Worm (Caenorhabditis elegans) whole organism, L4 larva: ENCODE measurements around the gene C34F11.1.
A peak's percentile ranks its signal among the peaks of the same experiment; 100 is the strongest.

Source experiments
- F37D6.2 ChIP-seq: sonication (generic microtip); optimal IDR thresholded peaks from 2 replicates; lab custom pipeline; 2016; ENCODE audit warnings: mild to moderate bottlenecking, missing genetic modification characterization, missing compliant biosample characterization
- F44E2.7 ChIP-seq: fragments of 200-800 bp; sonication (Bioruptor generic); IDR thresholded peaks from 2 replicates; pipeline ENCODE4 v2.1.2; 2022; ENCODE audit warnings: missing genetic modification characterization, missing compliant biosample characterization
- R02D3.7 ChIP-seq: fragments of 150-350 bp; sonication (generic microtip); optimal IDR thresholded peaks from 3 replicates; lab custom pipeline; 2014; ENCODE audit warnings: missing biosample characterization, missing genetic modification characterization
- ZK337.2 ChIP-seq: fragments of 200-800 bp; sonication (Bioruptor generic); IDR thresholded peaks from 2 replicates; pipeline ENCODE4 v1.3.6; 2022; ENCODE audit warnings: missing genetic modification reagents, missing genetic modification characterization, missing compliant biosample characterization
- ceh-20 ChIP-seq: fragments of 200-800 bp; sonication (Bioruptor generic); IDR thresholded peaks from 2 replicates; pipeline ENCODE4 v1.3.6; 2022; ENCODE audit warnings: missing genetic modification reagents, missing genetic modification characterization, missing compliant biosample characterization
- ceh-62 ChIP-seq: sonication (generic microtip); optimal IDR thresholded peaks from 2 replicates; lab custom pipeline; 2017; ENCODE audit warnings: missing biosample characterization, missing genetic modification characterization
- ces-1 ChIP-seq: fragments of 150-350 bp; sonication (generic microtip); optimal IDR thresholded peaks from 4 replicates; lab custom pipeline; 2014; ENCODE audit warnings: missing biosample characterization, missing genetic modification reagents, missing genetic modification characterization
- cey-2 ChIP-seq: sonication (generic microtip); optimal IDR thresholded peaks from 3 replicates; lab custom pipeline; 2017; ENCODE audit warnings: missing genetic modification characterization, mild to moderate bottlenecking, missing compliant biosample characterization, antibody characterized with exemption, borderline replicate concordance; ENCODE audit not compliant: insufficient read depth
- daf-16 ChIP-seq, 3 experiments: sonication (generic microtip); optimal IDR thresholded peaks; 2 replicates each; lab custom pipeline; 2016 to 2017; ENCODE audit warnings: missing genetic modification characterization in 3 of 3, missing genetic modification reagents in 3 of 3, mild to moderate bottlenecking in 2 of 3, missing compliant biosample characterization in 2 of 3, missing biosample characterization in 1 of 3, moderate library complexity in 1 of 3
- dmd-6 ChIP-seq: fragments of 200-800 bp; sonication (Bioruptor generic); IDR thresholded peaks from 2 replicates; pipeline ENCODE4 v1.3.6; 2022; ENCODE audit warnings: missing genetic modification reagents, missing genetic modification characterization, missing compliant biosample characterization
- duxl-1 ChIP-seq: sonication (generic microtip); optimal IDR thresholded peaks from 2 replicates; lab custom pipeline; 2016; ENCODE audit warnings: mild to moderate bottlenecking, missing genetic modification characterization, moderate library complexity, missing compliant biosample characterization; ENCODE audit not compliant: poor library complexity
- egl-27 ChIP-seq: sonication (generic microtip); optimal IDR thresholded peaks from 3 replicates; lab custom pipeline; 2017; ENCODE audit warnings: missing biosample characterization, missing genetic modification reagents, missing genetic modification characterization
- fkh-10 ChIP-seq: fragments of 150-350 bp; optimal IDR thresholded peaks from 2 replicates; lab custom pipeline; 2014; ENCODE audit warnings: missing biosample characterization, missing genetic modification reagents, missing genetic modification characterization
- hlh-11 ChIP-seq: fragments of 200-800 bp; sonication (Bioruptor generic); optimal IDR thresholded peaks from 2 replicates; lab custom pipeline; 2018; ENCODE audit warnings: mild to moderate bottlenecking, missing genetic modification characterization, missing compliant biosample characterization
- lin-1 ChIP-seq: fragments of 200-800 bp; sonication (Bioruptor generic); IDR thresholded peaks from 2 replicates; pipeline ENCODE4 v1.3.6; 2022; ENCODE audit warnings: missing genetic modification reagents, missing genetic modification characterization, missing compliant biosample characterization
- lin-15B ChIP-seq: fragments of 150-350 bp; sonication (generic microtip); optimal IDR thresholded peaks from 3 replicates; lab custom pipeline; 2014; ENCODE audit warnings: missing biosample characterization, missing genetic modification characterization
- lir-3 ChIP-seq: sonication (generic microtip); optimal IDR thresholded peaks from 2 replicates; lab custom pipeline; 2016; ENCODE audit warnings: mild to moderate bottlenecking, missing genetic modification characterization, missing compliant biosample characterization
- lsy-2 ChIP-seq, 2 experiments: fragments of 150-350 bp in 1 of 2; sonication (generic microtip) in 1 of 2; optimal IDR thresholded peaks; 2 replicates each; lab custom pipeline; 2014 to 2017; ENCODE audit warnings: missing biosample characterization in 2 of 2, missing genetic modification characterization in 2 of 2
- madf-9 ChIP-seq: fragments of 200-800 bp; sonication (Bioruptor generic); conservative IDR thresholded peaks from 2 replicates; pipeline ENCODE4 v1.3.6; 2022; ENCODE audit warnings: missing genetic modification reagents, missing genetic modification characterization, missing compliant biosample characterization
- mdl-1 ChIP-seq, 2 experiments: fragments of 150-350 bp in 1 of 2; sonication (generic microtip) in 1 of 2; optimal IDR thresholded peaks; 2 replicates each; lab custom pipeline; 2014 to 2017; ENCODE audit warnings: missing biosample characterization in 2 of 2, missing genetic modification characterization in 2 of 2
- mdt-29 ChIP-seq: fragments of 200-800 bp; sonication (Bioruptor generic); IDR thresholded peaks from 2 replicates; pipeline ENCODE4 v1.3.6; 2022; ENCODE audit warnings: missing genetic modification reagents, missing genetic modification characterization, missing compliant biosample characterization
- mes-2 ChIP-seq: sonication (generic microtip); optimal IDR thresholded peaks from 2 replicates; lab custom pipeline; 2016; ENCODE audit warnings: missing genotype, mild to moderate bottlenecking, missing genetic modification characterization, missing compliant biosample characterization; ENCODE audit not compliant: poor library complexity, severe bottlenecking
- mxl-3 ChIP-seq: fragments of 200-800 bp; sonication (Bioruptor generic); optimal IDR thresholded peaks from 2 replicates; lab custom pipeline; 2018; ENCODE audit warnings: mild to moderate bottlenecking, missing genetic modification characterization, missing compliant biosample characterization
- nhr-25 ChIP-seq: sonication (generic microtip); optimal IDR thresholded peaks from 2 replicates; lab custom pipeline; 2017; ENCODE audit warnings: missing genetic modification characterization, mild to moderate bottlenecking, missing compliant biosample characterization, antibody characterized with exemption, moderate library complexity, borderline replicate concordance; ENCODE audit not compliant: insufficient read depth
- nhr-48 ChIP-seq: sonication (generic microtip); optimal IDR thresholded peaks from 2 replicates; lab custom pipeline; 2016; ENCODE audit warnings: mild to moderate bottlenecking, missing genetic modification characterization, missing compliant biosample characterization
- nhr-6 ChIP-seq: fragments of 150-350 bp; optimal IDR thresholded peaks from 2 replicates; lab custom pipeline; 2014; ENCODE audit warnings: missing biosample characterization, missing genetic modification characterization
- nhr-77 ChIP-seq: fragments of 150-350 bp; optimal IDR thresholded peaks from 2 replicates; lab custom pipeline; 2014; ENCODE audit warnings: missing biosample characterization, missing genetic modification characterization
- php-3 ChIP-seq: fragments of 200-800 bp; sonication (Bioruptor generic); IDR thresholded peaks from 2 replicates; pipeline ENCODE4 v1.3.6; 2022; ENCODE audit warnings: missing genetic modification reagents, missing genetic modification characterization, missing compliant biosample characterization
- skn-1 ChIP-seq: fragments of 150-350 bp; optimal IDR thresholded peaks from 2 replicates; lab custom pipeline; 2014; ENCODE audit warnings: missing biosample characterization, missing genetic modification characterization
- spr-3 ChIP-seq: fragments of 200-800 bp; sonication (Bioruptor generic); optimal IDR thresholded peaks from 2 replicates; lab custom pipeline; 2018; ENCODE audit warnings: mild to moderate bottlenecking, missing genetic modification characterization, missing compliant biosample characterization
- tag-97 ChIP-seq: fragments of 200-800 bp; sonication (Bioruptor generic); IDR thresholded peaks from 2 replicates; pipeline ENCODE4 v1.3.6; 2022; ENCODE audit warnings: missing genetic modification characterization, missing compliant biosample characterization
- unc-39 ChIP-seq: sonication (generic microtip); optimal IDR thresholded peaks from 2 replicates; lab custom pipeline; 2017; ENCODE audit warnings: missing biosample characterization, missing genetic modification characterization
- unc-62 ChIP-seq, 3 experiments: fragments of 150-350 bp in 1 of 3; sonication (generic microtip); optimal IDR thresholded peaks in 2 of 3; peaks in 1 of 3; 1 replicate in 1 of 3; 2 replicates in 2 of 3; lab custom pipeline; 2014 to 2017; ENCODE audit warnings: missing biosample characterization in 3 of 3, missing genetic modification characterization in 3 of 3, missing genetic modification reagents in 3 of 3, missing genotype in 1 of 3
- zfp-3 ChIP-seq: fragments of 200-800 bp; sonication (Bioruptor generic); conservative IDR thresholded peaks from 2 replicates; pipeline ENCODE4 v1.3.6; 2022; ENCODE audit warnings: missing genetic modification reagents, missing genetic modification characterization, missing compliant biosample characterization

The C34F11.1 gene

DNA sequence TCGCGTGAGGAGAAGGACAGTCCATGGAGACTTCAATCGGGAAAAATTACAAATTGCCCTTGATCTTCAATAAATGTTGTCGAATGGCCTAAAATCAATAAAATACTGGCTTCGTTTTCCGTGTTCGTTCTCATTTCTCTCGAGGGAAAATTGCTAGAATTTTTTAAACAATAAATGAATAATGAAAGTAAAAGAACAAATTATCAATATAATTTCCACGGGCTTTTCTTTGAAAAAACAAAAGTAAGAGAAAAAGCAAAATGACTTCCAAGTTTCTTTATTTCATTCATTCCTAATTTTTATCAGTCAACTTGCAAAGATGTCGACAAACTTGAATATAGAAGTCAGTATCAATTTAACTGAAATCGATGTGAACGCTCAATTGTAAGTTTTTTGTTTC, at the start of gene C34F11.1:
Gene C34F11.1 (plus strand): TSS at position 301 of the 400 bp plus-strand sequence.
- no peak for TF ChIP-seq nhr-48 (tag; lab: Kevin White, UChicago)

DNA sequence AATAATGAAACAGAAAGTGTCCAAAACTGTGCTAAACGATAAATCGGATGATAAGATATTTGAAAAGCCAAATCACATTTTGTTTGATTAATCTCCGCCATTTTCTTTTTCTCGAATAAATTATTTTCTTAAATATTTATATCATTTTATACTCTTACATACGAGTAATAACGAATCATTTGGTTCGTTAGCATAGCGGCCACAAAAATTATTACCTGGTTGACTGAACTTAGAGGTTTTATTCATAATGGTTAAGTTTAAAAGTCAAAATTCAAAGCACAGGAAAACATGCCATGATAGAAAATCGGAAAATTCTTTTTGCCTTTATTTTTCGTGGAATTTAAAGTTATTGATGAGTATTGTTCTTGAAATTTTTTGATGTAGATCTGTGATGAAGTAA, 49.5 kb upstream of the C34F11.1 start, which contains the start of gene srb-5:
Gene srb-5 (minus strand): TSS at position 101 of the 400 bp plus-strand sequence.
- TF ChIP-seq R02D3.7 (tag; lab: Kevin White, UChicago) (no peak), egl-27 (no peak), mes-2 (tag; lab: Kevin White, UChicago) (no peak), spr-3 (GFP tag; lab: Kevin White, UChicago) (no peak), nhr-77 (tag; lab: Kevin White, UChicago) (no peak), daf-16 (GFP tag; optimal IDR thresholded peaks at IDR 0.05; lab: Kevin White, UChicago) (no peak), daf-16 (tag; optimal IDR thresholded peaks at IDR 0.05; lab: Kevin White, UChicago) (no peak), dmd-6 (no peak), nhr-6 (tag; lab: Kevin White, UChicago) (no peak), zfp-3 (GFP tag; lab: Robert Waterston, UW) (no peak), lin-1 (GFP tag; lab: Robert Waterston, UW) (no peak), fkh-10 (GFP tag; lab: Kevin White, UChicago) (no peak), lir-3 (tag; lab: Kevin White, UChicago) (no peak), unc-39 (tag; lab: Kevin White, UChicago) (no peak), ceh-62 (tag; lab: Kevin White, UChicago) (no peak), hlh-11 (tag; lab: Kevin White, UChicago) (no peak), F44E2.7 (no peak), php-3 (no peak), nhr-25 (tag; lab: Kevin White, UChicago) (no peak), skn-1 (tag; lab: Kevin White, UChicago) (no peak)

DNA sequence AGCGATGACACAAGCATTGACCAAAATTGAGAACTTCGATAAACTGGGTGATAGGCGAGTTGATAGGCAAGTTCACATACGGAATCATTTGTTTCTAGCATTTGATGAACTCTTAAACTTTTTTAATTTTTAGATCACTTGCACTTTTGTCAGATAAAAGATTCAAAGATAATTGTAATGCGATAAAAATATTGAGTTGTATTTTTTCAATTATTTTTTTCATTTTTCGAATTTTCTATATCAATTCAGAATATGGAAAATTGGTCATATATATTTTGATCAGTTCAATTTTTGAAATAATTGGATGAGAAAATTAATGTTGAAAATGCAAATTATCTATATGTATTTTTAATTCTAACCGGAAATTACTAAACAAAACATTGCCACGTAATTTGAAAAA, 46.0 kb upstream of the C34F11.1 start, which contains the start of gene srb-3:
Gene srb-3 (minus strand): TSS at position 101 of the 400 bp plus-strand sequence.
- no peak for TF ChIP-seq duxl-1 (tag; lab: Kevin White, UChicago)

DNA sequence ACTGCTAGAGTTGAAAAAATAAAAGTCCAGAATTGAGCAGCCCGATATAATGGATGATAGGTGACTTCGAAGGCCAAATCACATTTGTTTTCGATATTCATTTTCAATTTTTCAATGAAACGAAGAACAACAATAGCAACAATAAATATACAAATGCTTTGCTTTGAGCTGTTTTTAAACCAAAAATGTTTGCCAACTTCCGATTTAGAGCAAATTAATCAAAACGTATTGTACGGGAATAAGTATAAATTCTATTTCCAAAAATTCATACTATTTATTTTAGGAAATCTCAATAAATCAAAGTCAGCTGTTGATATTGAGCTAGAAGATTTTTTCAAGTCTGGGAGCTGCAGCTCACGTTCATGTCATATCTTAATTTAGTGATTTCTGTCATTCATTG, 41.8 kb upstream of the C34F11.1 start, which contains the start of gene srb-1:
Gene srb-1 (minus strand): TSS at position 101 of the 400 bp plus-strand sequence.
- TF ChIP-seq ces-1, result no peak
- TF ChIP-seq mxl-3 (GFP tag; lab: Kevin White, UChicago), result no peak
- TF ChIP-seq lin-15B (tag; lab: Kevin White, UChicago), result no peak
- TF ChIP-seq unc-62 (GFP tag; optimal IDR thresholded peaks at IDR 0.05 in 1 of 2; lab: Kevin White, UChicago), result peak in 1 of 2 experiments; percentile 15
- TF ChIP-seq unc-62 (tag; optimal IDR thresholded peaks at IDR 0.05; lab: Kevin White, UChicago), result no peak
- TF ChIP-seq, all 104 proteins: peak for 1

DNA sequence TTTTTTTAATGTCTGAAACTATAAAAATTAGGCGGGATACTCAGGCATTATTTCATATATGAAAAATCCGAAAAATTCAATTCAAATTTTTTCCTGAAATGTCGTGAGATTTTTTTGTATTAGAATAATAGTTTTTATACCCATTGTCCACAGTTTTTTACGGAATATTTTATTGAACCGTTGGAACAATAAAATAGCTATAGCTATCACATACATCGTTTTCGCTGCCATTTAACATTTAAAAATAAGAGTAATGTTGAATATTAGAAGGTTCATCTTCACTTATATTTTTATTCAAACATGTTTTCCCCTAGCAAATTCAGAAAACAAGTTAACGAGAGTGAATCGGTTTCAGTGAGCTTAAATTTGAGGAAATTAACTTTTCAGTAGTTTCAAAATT, 41.2 kb upstream of the C34F11.1 start, which contains the start of gene C27D6.15:
Gene C27D6.15 (plus strand): TSS at position 301 of the 400 bp plus-strand sequence.
- no peak for TF ChIP-seq lin-1 (GFP tag; lab: Robert Waterston, UW)
- TF ChIP-seq madf-9 (GFP tag; lab: Robert Waterston, UW), result no peak
- TF ChIP-seq cey-2 (tag; lab: Kevin White, UChicago), result no peak
- no peak for TF ChIP-seq nhr-25 (tag; lab: Kevin White, UChicago)
- no peak for TF ChIP-seq F37D6.2 (tag; lab: Kevin White, UChicago)
- no peak for TF ChIP-seq ceh-20 (GFP tag; lab: Robert Waterston, UW)
- no peak for TF ChIP-seq ZK337.2 (GFP tag; lab: Robert Waterston, UW)
- TF ChIP-seq mdt-29 (GFP tag; lab: Robert Waterston, UW), result no peak
- TF ChIP-seq mdl-1 (tag; optimal IDR thresholded peaks at IDR 0.05; lab: Kevin White, UChicago), result no peak
- TF ChIP-seq tag-97, result no peak
- no peak for TF ChIP-seq lsy-2 (tag; optimal IDR thresholded peaks at IDR 0.05; lab: Kevin White, UChicago)
- no peak for TF ChIP-seq unc-62 (GFP tag; optimal IDR thresholded peaks at IDR 0.05 in 1 of 2; lab: Kevin White, UChicago)
- TF ChIP-seq unc-62 (tag; optimal IDR thresholded peaks at IDR 0.05; lab: Kevin White, UChicago), result no peak
